Worm (Caenorhabditis elegans): Measurements from ENCODE around the gene pyk-2.
A peak's percentile ranks its signal among the peaks of the same experiment; 100 is the strongest.

DNA sequence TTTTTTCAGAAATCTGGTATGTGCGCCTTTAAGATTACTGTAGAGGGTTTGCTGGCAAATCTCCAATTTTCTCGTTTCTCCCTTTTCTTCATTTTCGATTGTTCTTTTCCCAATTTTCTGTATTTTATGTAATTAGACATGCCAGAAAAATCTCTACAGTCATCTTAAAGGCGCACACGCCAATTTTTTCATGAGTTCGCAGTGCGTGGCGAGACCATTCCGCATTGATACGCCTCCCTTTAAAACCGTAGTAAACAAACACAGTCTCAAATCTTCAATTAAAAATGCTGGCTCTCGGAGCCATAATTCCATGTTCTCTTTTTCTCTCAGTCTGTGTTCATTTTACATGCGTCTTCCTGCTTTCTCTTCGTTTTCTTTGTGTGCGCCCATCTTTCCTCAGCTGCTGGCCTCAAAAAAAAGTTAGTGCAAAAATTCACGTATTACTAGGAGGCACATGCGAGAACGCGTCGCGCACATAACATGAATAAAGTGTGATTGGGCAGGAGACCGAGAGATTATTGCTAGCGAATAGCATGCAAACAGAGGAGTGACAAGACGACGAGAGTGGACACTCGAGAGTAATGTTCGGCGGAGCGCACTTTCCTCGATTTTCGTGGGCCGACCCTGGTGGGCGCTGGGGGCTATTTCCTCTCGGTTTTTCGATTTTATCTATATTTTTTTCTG lies 9.3 kb downstream of the pyk-2 start:
- no peak for TF ChIP-seq pha-4 (tag; optimal IDR thresholded peaks at IDR 0.05)
- peak; percentile 6 for TF ChIP-seq F13H6.1 (tag; optimal IDR thresholded peaks at IDR 0.05)
- TF ChIP-seq ceh-2 (tag; optimal IDR thresholded peaks at IDR 0.05) = no peak
- no peak for TF ChIP-seq ceh-45 (GFP tag; IDR thresholded peaks at IDR 0.05)
- TF ChIP-seq ceh-48 (tag; optimal IDR thresholded peaks at IDR 0.05) = no peak
- no peak for TF ChIP-seq ets-4 (tag; optimal IDR thresholded peaks at IDR 0.05)
- no peak for TF ChIP-seq C08G9.2 (tag; optimal IDR thresholded peaks at IDR 0.05)
- TF ChIP-seq gmeb-2 (tag; optimal IDR thresholded peaks at IDR 0.05) = no peak
- no peak for TF ChIP-seq fax-1 (tag; optimal IDR thresholded peaks at IDR 0.05)
- TF ChIP-seq hlh-8 (tag; optimal IDR thresholded peaks at IDR 0.05) = no peak
- TF ChIP-seq unc-86 (tag; optimal IDR thresholded peaks at IDR 0.05) = no peak

Data from whole organism, late embryonic.